Worm (Caenorhabditis elegans): ENCODE measurements around the gene dod-20.

dod-20 gene

ce11 chrV:418432-418831 lies 3.8 kb upstream of the dod-20 start, which contains the start of gene Y39D8A.1:
Gene Y39D8A.1, plus strand, starts transcription at chrV:418732.
- TF ChIP-seq elt-3 (tag; optimal IDR thresholded peaks at IDR 0.05) (no peak), lin-13 (GFP tag; optimal IDR thresholded peaks at IDR 0.05) (no peak), lin-39 (tag; optimal IDR thresholded peaks at IDR 0.05) (no peak), sma-3 (GFP tag; optimal IDR thresholded peaks at IDR 0.05) (no peak), zag-1 (tag; optimal IDR thresholded peaks at IDR 0.05) (no peak), dmd-4 (tag; optimal IDR thresholded peaks at IDR 0.05) (no peak), R02D3.7 (tag; optimal IDR thresholded peaks at IDR 0.05) (no peak), sma-9 (GFP tag; optimal IDR thresholded peaks at IDR 0.05) (no peak), sma-9 (tag; optimal IDR thresholded peaks at IDR 0.05) (no peak), unc-55 (GFP tag; optimal IDR thresholded peaks at IDR 0.05) (no peak), snpc-4 (tag; optimal IDR thresholded peaks at IDR 0.05) (no peak), F13H6.1 (tag; optimal IDR thresholded peaks at IDR 0.05) (no peak), nhr-10 (tag; optimal IDR thresholded peaks at IDR 0.05) (no peak), elt-1 (tag; optimal IDR thresholded peaks at IDR 0.05) (no peak), nhr-23 (tag; optimal IDR thresholded peaks at IDR 0.05) (no peak)

DNA sequence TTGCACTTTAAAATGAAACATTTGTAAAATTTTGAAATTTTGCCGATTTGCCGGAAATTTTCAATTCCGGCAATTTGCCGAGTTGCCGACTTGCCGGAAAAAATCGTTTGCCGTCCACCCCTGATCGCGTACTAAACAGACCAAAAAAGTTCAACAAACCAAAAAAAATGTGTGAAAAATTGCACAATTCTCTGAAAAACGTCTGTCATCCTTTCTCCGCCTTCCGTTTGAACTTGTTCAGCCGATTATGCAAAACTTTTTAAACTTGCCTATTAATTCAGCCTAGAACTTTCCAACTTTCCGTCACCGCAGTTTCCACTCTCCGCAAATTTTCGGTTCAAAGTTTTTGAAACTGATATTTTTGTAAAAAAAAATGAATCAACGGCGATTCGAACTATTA lies 1.9 kb downstream of the dod-20 start, which contains the start of gene B0554.5:
TSS of gene B0554.5 (plus strand) at position 301 of the 400 bp plus-strand sequence.
- TF ChIP-seq nhr-25 (tag; optimal IDR thresholded peaks at IDR 0.05) (no peak), C34F6.9 (tag; optimal IDR thresholded peaks at IDR 0.05) (no peak), unc-55 (GFP tag; optimal IDR thresholded peaks at IDR 0.05) (no peak), elt-1 (tag; optimal IDR thresholded peaks at IDR 0.05) (no peak), nhr-10 (tag; optimal IDR thresholded peaks at IDR 0.05) (no peak), egl-27 (tag; optimal IDR thresholded peaks at IDR 0.05) (no peak), skn-1 (tag; optimal IDR thresholded peaks at IDR 0.05) (no peak), ZK546.5 (tag; optimal IDR thresholded peaks at IDR 0.05) (no peak), F13H6.1 (tag; optimal IDR thresholded peaks at IDR 0.05) (no peak), Y55F3AM.14 (GFP tag; optimal IDR thresholded peaks at IDR 0.05) (no peak), alr-1 (tag; optimal IDR thresholded peaks at IDR 0.05) (no peak), gmeb-1 (tag; optimal IDR thresholded peaks at IDR 0.05) (no peak), ztf-4 (tag; optimal IDR thresholded peaks at IDR 0.05) (no peak), blmp-1 (tag; optimal IDR thresholded peaks at IDR 0.05; ENCODE audit: insufficient read depth) (no peak), nhr-237 (tag; optimal IDR thresholded peaks at IDR 0.05) (no peak)

ce11 chrV:428844-429243 lies 6.6 kb downstream of the dod-20 start, which contains the start of gene B0554.4:
Gene B0554.4, plus strand, starts transcription at chrV:429144.
- TF ChIP-seq mab-5 (tag; optimal IDR thresholded peaks at IDR 0.05), result no peak

DNA sequence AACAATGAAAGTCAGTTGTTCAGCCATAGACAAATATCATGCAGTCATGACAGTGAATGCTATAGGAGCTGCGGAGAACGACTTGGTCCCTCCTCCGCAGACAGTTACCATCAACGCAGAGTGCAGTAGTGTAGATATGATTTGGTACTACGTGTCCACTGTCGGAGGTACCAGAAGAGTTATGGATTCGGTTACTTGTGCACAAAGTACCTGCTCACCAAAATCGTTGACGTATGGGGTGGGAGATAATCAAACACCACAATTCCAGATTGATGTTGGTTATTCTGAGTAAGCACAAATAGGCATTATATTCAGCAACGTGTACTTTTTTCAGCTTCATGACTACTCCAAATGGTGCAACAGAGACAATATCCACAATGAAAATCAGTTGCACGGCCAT lies 10.8 kb downstream of the dod-20 start:
- no peak for TF ChIP-seq unc-39 (tag; optimal IDR thresholded peaks at IDR 0.05)
- TF ChIP-seq nhr-23 (tag; optimal IDR thresholded peaks at IDR 0.05), result no peak
- TF ChIP-seq R02D3.7 (tag; optimal IDR thresholded peaks at IDR 0.05), result no peak

DNA sequence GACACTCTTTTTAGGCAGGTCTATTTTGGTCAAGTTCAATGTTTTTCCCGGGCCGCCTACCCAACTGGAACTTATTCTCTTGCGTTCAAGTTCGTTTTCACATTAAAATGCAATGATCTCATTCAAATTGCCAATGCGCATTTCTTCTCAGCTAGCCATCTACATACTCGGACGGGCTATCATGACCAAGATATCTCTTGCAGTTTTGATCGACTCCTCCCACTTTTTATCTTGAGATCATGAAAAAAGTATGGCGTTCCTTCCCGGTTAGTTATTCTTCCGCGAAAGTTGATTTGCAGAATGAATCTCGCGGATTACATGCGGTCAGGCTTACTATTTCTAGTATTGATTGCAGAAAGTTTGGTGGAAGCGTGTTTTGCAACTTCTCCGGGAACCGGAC lies 11.7 kb downstream of the dod-20 start, which contains the start of gene B0554.2:
TSS of gene B0554.2 (plus strand) at position 301 of the 400 bp plus-strand sequence.
- TF ChIP-seq sem-4 (tag; optimal IDR thresholded peaks at IDR 0.05), result no peak
- TF ChIP-seq lsy-2 (tag; optimal IDR thresholded peaks at IDR 0.05), result no peak
- no peak for TF ChIP-seq skn-1 (tag; optimal IDR thresholded peaks at IDR 0.05)
- TF ChIP-seq elt-3 (tag; optimal IDR thresholded peaks at IDR 0.05), result no peak

DNA sequence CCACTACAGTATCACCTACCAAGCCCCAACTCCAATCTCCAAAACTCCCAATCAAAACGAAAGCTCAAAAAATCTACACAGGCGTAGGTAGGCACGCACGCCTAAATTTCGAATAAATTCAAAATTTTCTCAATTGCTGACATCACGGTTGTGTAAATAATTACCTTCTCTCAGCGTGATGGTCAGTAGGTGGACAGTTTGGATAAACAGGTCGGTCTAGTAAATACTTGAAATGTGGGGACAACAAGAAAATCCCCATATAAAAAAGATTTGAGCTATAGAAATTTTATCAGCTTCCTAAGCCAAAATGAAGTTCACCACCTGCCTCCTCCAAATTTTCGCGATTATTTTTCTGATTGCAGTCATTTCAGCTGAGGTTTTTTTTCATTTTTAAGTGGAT lies 15.9 kb downstream of the dod-20 start, which contains the start of gene B0554.1:
TSS of gene B0554.1 (plus strand) at position 301 of the 400 bp plus-strand sequence.
- TF ChIP-seq unc-55 (GFP tag; optimal IDR thresholded peaks at IDR 0.05) (no peak), lin-11 (tag; optimal IDR thresholded peaks at IDR 0.05) (no peak), elt-3 (tag; optimal IDR thresholded peaks at IDR 0.05) (no peak), lin-39 (tag; optimal IDR thresholded peaks at IDR 0.05) (no peak), peb-1 (tag; optimal IDR thresholded peaks at IDR 0.05) (no peak), alr-1 (tag; optimal IDR thresholded peaks at IDR 0.05) (no peak), egl-27 (tag; optimal IDR thresholded peaks at IDR 0.05) (no peak), sma-9 (GFP tag; optimal IDR thresholded peaks at IDR 0.05) (no peak), sma-9 (tag; optimal IDR thresholded peaks at IDR 0.05) (no peak), unc-39 (tag; optimal IDR thresholded peaks at IDR 0.05) (no peak), ZK546.5 (tag; optimal IDR thresholded peaks at IDR 0.05) (no peak), nhr-23 (tag; optimal IDR thresholded peaks at IDR 0.05) (no peak), F13H6.1 (tag; optimal IDR thresholded peaks at IDR 0.05) (no peak), nhr-25 (tag; optimal IDR thresholded peaks at IDR 0.05) (no peak), nhr-12 (tag; optimal IDR thresholded peaks at IDR 0.05) (no peak), unc-62 (GFP tag; optimal IDR thresholded peaks at IDR 0.05) (no peak), blmp-1 (tag; optimal IDR thresholded peaks at IDR 0.05; ENCODE audit: insufficient read depth) (no peak), lin-13 (GFP tag; optimal IDR thresholded peaks at IDR 0.05) (no peak)

All from whole organism, L2 larva.